Fruit fly (Drosophila melanogaster) whole organism, prepupa: ENCODE results near the gene CG8100.
A peak's percentile ranks its signal among the peaks of the same experiment; 100 is the strongest.

ENCODE experiments used
- Blimp-1 ChIP-seq: fragments of 200-800 bp; sonication (Bioruptor generic); optimal IDR thresholded peaks from 3 replicates; lab custom pipeline; 2017; ENCODE audit warnings: missing biosample characterization, missing genetic modification characterization, mild to moderate bottlenecking, moderate library complexity, missing genetic modification reagents
- CG15336 ChIP-seq: fragments of 200-800 bp; sonication (Bioruptor generic); IDR thresholded peaks from 2 replicates; pipeline ENCODE4 v1.3.6; 2022; ENCODE audit warnings: missing biosample characterization, missing genetic modification characterization
- CG16779 ChIP-seq: fragments of 200-800 bp; sonication (Bioruptor generic); optimal IDR thresholded peaks from 3 replicates; lab custom pipeline; 2017; ENCODE audit warnings: missing biosample characterization, mild to moderate bottlenecking, missing genetic modification characterization
- CG31627 ChIP-seq: fragments of 200-800 bp; sonication (Bioruptor generic); optimal IDR thresholded peaks from 3 replicates; lab custom pipeline; 2016; ENCODE audit warnings: missing biosample characterization, missing genetic modification characterization
- CG3919 ChIP-seq: fragments of 200-800 bp; sonication (Bioruptor generic); optimal IDR thresholded peaks from 3 replicates; lab custom pipeline; 2016; ENCODE audit warnings: missing biosample characterization, missing genetic modification characterization
- CG8632 ChIP-seq: fragments of 200-800 bp; sonication (Bioruptor generic); optimal IDR thresholded peaks from 3 replicates; lab custom pipeline; 2016; ENCODE audit warnings: missing biosample characterization, missing genetic modification characterization
- CG9139 ChIP-seq: fragments of 200-800 bp; sonication (Bioruptor generic); optimal IDR thresholded peaks from 3 replicates; lab custom pipeline; 2017; ENCODE audit warnings: missing biosample characterization, mild to moderate bottlenecking, missing genetic modification characterization
- Ets96B ChIP-seq: fragments of 200-800 bp; optimal IDR thresholded peaks from 2 replicates; lab custom pipeline; 2019; ENCODE audit warnings: missing biosample characterization, mild to moderate bottlenecking, missing genetic modification characterization, moderate library complexity
- Sox102F ChIP-seq: fragments of 200-800 bp; sonication (Bioruptor generic); optimal IDR thresholded peaks from 2 replicates; lab custom pipeline; 2016; ENCODE audit warnings: missing biosample characterization, mild to moderate bottlenecking, missing genetic modification characterization
- Sox14 ChIP-seq: fragments of 200-800 bp; sonication (Bioruptor generic); optimal IDR thresholded peaks from 3 replicates; lab custom pipeline; 2016; ENCODE audit warnings: missing biosample characterization, missing genetic modification characterization
- achi ChIP-seq: fragments of 200-800 bp; sonication (Bioruptor generic); optimal IDR thresholded peaks from 3 replicates; lab custom pipeline; 2016; ENCODE audit warnings: missing biosample characterization, missing genetic modification characterization
- fd59A ChIP-seq: fragments of 200-800 bp; sonication (Bioruptor generic); optimal IDR thresholded peaks from 2 replicates; lab custom pipeline; 2017; ENCODE audit warnings: missing biosample characterization, mild to moderate bottlenecking, missing genetic modification characterization, missing genetic modification reagents
- lz ChIP-seq: fragments of 200-800 bp; sonication (Bioruptor generic); optimal IDR thresholded peaks from 3 replicates; lab custom pipeline; 2016; ENCODE audit warnings: missing biosample characterization, missing genetic modification characterization
- topi ChIP-seq: fragments of 200-800 bp; sonication (Bioruptor generic); optimal IDR thresholded peaks from 3 replicates; lab custom pipeline; 2016; ENCODE audit warnings: missing biosample characterization, missing genetic modification characterization

- peak; percentile 60 for TF ChIP-seq CG3919 (GFP tag; lab: Kevin White, UChicago)
- no peak for TF ChIP-seq Blimp-1 (GFP tag; lab: Kevin White, UChicago)
- TF ChIP-seq Ets96B (tag; lab: Kevin White, UChicago): no peak
- TF ChIP-seq achi (GFP tag; lab: Kevin White, UChicago): no peak
- TF ChIP-seq fd59A: no peak
- TF ChIP-seq topi (GFP tag; lab: Kevin White, UChicago): peak; percentile 58
- peak; percentile 76 for TF ChIP-seq lz
- no peak for TF ChIP-seq CG15336 (GFP tag; lab: Robert Waterston, UW)
- TF ChIP-seq CG16779: no peak
- no peak for TF ChIP-seq CG9139 (GFP tag; lab: Kevin White, UChicago)
- TF ChIP-seq CG8632 (GFP tag; lab: Kevin White, UChicago): no peak
- peak; percentile 87 for TF ChIP-seq CG31627
- TF ChIP-seq Sox102F (GFP tag; lab: Kevin White, UChicago): no peak
- peak; percentile 59 for TF ChIP-seq Sox14 (GFP tag; lab: Kevin White, UChicago)
These were observed 28.0 kb downstream of the CG8100 start for dm6 chr3L:14111411-14111810.
